1 fruit fly cellular context compared by ENCODE assay signal in genomic region chrX:1873515-1874126, dm6.
A peak's percentile ranks its signal among the peaks of the same experiment; 100 is the strongest.
TF ChIP-seq lines count a peak whose summit lies in the region.

TSS of gene Pgam5 (minus strand) at chrX:1873565.
TSS of gene Vps26 (plus strand) at chrX:1873853.

TF ChIP-seq in whole organism, embryonic, 481 proteins besides CTCF, POLR2A, EP300 and RAD21 (continued from another document):
- no peak for TF ChIP-seq CG10366 (GFP tag; IDR thresholded peaks at IDR 0.05; lab: Robert Waterston, UW)
- peak; percentile 76 for TF ChIP-seq MESR4 (GFP tag; optimal IDR thresholded peaks at IDR 0.05; lab: Kevin White, UChicago)
- peak; percentile 71 for TF ChIP-seq gsb-n (tag; optimal IDR thresholded peaks at IDR 0.05; lab: Kevin White, UChicago)
- no peak for TF ChIP-seq btn (GFP tag; optimal IDR thresholded peaks at IDR 0.05; lab: Kevin White, UChicago)
- TF ChIP-seq nmo (GFP tag; optimal IDR thresholded peaks at IDR 0.05; lab: Kevin White, UChicago): peak; percentile 47
- no peak for TF ChIP-seq CG15696 (tag; optimal IDR thresholded peaks at IDR 0.05; lab: Kevin White, UChicago)
- peak; percentile 95 for TF ChIP-seq CG17385 (GFP tag; optimal IDR thresholded peaks at IDR 0.05; lab: Kevin White, UChicago)
- no peak for TF ChIP-seq CG1647 (GFP tag; optimal IDR thresholded peaks at IDR 0.05; lab: Kevin White, UChicago)
- no peak for TF ChIP-seq CG12299 (tag; optimal IDR thresholded peaks at IDR 0.05; lab: Kevin White, UChicago)
- TF ChIP-seq corto (GFP tag; optimal IDR thresholded peaks at IDR 0.05; lab: Kevin White, UChicago): no peak
- TF ChIP-seq Sry-δ (GFP tag; optimal IDR thresholded peaks at IDR 0.05; lab: Kevin White, UChicago): peak; percentile 38
- peak; percentile 19; the same call in 1 of the 2 replicates for TF ChIP-seq E2f2 (GFP tag; IDR thresholded peaks at IDR 0.05; lab: Robert Waterston, UW)
- TF ChIP-seq mam (GFP tag; optimal IDR thresholded peaks at IDR 0.05; lab: Kevin White, UChicago): no peak
- TF ChIP-seq CG14710 (tag; optimal IDR thresholded peaks at IDR 0.05; lab: Kevin White, UChicago): peak; percentile 52
- TF ChIP-seq ci (GFP tag; IDR thresholded peaks at IDR 0.05; lab: Robert Waterston, UW): no peak
- no peak for TF ChIP-seq fd64A (GFP tag; optimal IDR thresholded peaks at IDR 0.05; lab: Kevin White, UChicago)
- peak; percentile 48 for TF ChIP-seq CG4617 (GFP tag; optimal IDR thresholded peaks at IDR 0.05; lab: Kevin White, UChicago; ENCODE audit: borderline replicate concordance)
- TF ChIP-seq seq (GFP tag; IDR thresholded peaks at IDR 0.05; lab: Robert Waterston, UW): no peak
- peak; percentile 72 for TF ChIP-seq YL-1 (GFP tag; optimal IDR thresholded peaks at IDR 0.05; lab: Kevin White, UChicago)
- TF ChIP-seq odd (GFP tag; optimal IDR thresholded peaks at IDR 0.05; lab: Kevin White, UChicago): no peak
- no peak for TF ChIP-seq Dref (GFP tag; IDR thresholded peaks at IDR 0.05; lab: Robert Waterston, UW)
- TF ChIP-seq tap (tag; optimal IDR thresholded peaks at IDR 0.05; lab: Kevin White, UChicago): no peak
- no peak for TF ChIP-seq Aef1 (GFP tag; IDR thresholded peaks at IDR 0.05; lab: Robert Waterston, UW)
- no peak for TF ChIP-seq klu (GFP tag; IDR thresholded peaks at IDR 0.05; lab: Robert Waterston, UW)
- peak; percentile 66 for TF ChIP-seq cg (GFP tag; optimal IDR thresholded peaks at IDR 0.05; lab: Kevin White, UChicago)
- TF ChIP-seq CG4404 (GFP tag; IDR thresholded peaks at IDR 0.05; lab: Robert Waterston, UW): no peak
- no peak for TF ChIP-seq CG2889 (GFP tag; IDR thresholded peaks at IDR 0.05; lab: Robert Waterston, UW)
- TF ChIP-seq CG4282 (GFP tag; optimal IDR thresholded peaks at IDR 0.05; lab: Kevin White, UChicago): no peak
- TF ChIP-seq Sin3A (optimal IDR thresholded peaks at IDR 0.05; lab: Kevin White, UChicago): peak; percentile 51
- TF ChIP-seq Nf-YC (tag; optimal IDR thresholded peaks at IDR 0.05; lab: Kevin White, UChicago): peak; percentile 12
- peak; percentile 30 for TF ChIP-seq CG2116 (GFP tag; optimal IDR thresholded peaks at IDR 0.05; lab: Kevin White, UChicago)
- TF ChIP-seq bowl (GFP tag; IDR thresholded peaks at IDR 0.05; lab: Robert Waterston, UW): no peak
- peak; percentile 26 for TF ChIP-seq zen (tag; optimal IDR thresholded peaks at IDR 0.05; lab: Kevin White, UChicago)
- TF ChIP-seq CG3838 (GFP tag; optimal IDR thresholded peaks at IDR 0.05; lab: Kevin White, UChicago): no peak
- TF ChIP-seq zen2 (GFP tag; IDR thresholded peaks at IDR 0.05; lab: Robert Waterston, UW; ENCODE audit: partially characterized antibody): no peak
- TF ChIP-seq knrl (GFP tag; IDR thresholded peaks at IDR 0.05; lab: Robert Waterston, UW; ENCODE audit: partially characterized antibody): no peak
- no peak for TF ChIP-seq dysf (GFP tag; IDR thresholded peaks at IDR 0.05; lab: Robert Waterston, UW)
- no peak for TF ChIP-seq CG10959 (GFP tag; IDR thresholded peaks at IDR 0.05; lab: Robert Waterston, UW)
- TF ChIP-seq CG18619 (GFP tag; optimal IDR thresholded peaks at IDR 0.05; lab: Kevin White, UChicago): no peak
- no peak for TF ChIP-seq CG16779 (GFP tag; IDR thresholded peaks at IDR 0.05; lab: Robert Waterston, UW)
- TF ChIP-seq CG18262 (tag; optimal IDR thresholded peaks at IDR 0.05; lab: Kevin White, UChicago): no peak
- TF ChIP-seq CG13296 (GFP tag; optimal IDR thresholded peaks at IDR 0.05; lab: Kevin White, UChicago): no peak
- no peak for TF ChIP-seq CG1529 (GFP tag; optimal IDR thresholded peaks at IDR 0.05; lab: Kevin White, UChicago)
- no peak for TF ChIP-seq esg (GFP tag; conservative IDR thresholded peaks at IDR 0.05; lab: Robert Waterston, UW)
- no peak for TF ChIP-seq ems (GFP tag; optimal IDR thresholded peaks at IDR 0.05; lab: Kevin White, UChicago)
- no peak for TF ChIP-seq gt (GFP tag; IDR thresholded peaks at IDR 0.05; lab: Robert Waterston, UW)
- TF ChIP-seq CG12659 (GFP tag; optimal IDR thresholded peaks at IDR 0.05; lab: Kevin White, UChicago): peak; percentile 47
- peak; percentile 91 for TF ChIP-seq nerfin-1 (tag; optimal IDR thresholded peaks at IDR 0.05; lab: Kevin White, UChicago)
- TF ChIP-seq sens (GFP tag; lab: Kevin White, UChicago): peak; percentile 49
- TF ChIP-seq Dp (GFP tag; optimal IDR thresholded peaks at IDR 0.05; lab: Kevin White, UChicago): peak; percentile 21
- TF ChIP-seq CG4424 (GFP tag; optimal IDR thresholded peaks at IDR 0.05; lab: Kevin White, UChicago): no peak
- TF ChIP-seq CG13624 (GFP tag; optimal IDR thresholded peaks at IDR 0.05; lab: Kevin White, UChicago): peak; percentile 21
- no peak for TF ChIP-seq Max (GFP tag; optimal IDR thresholded peaks at IDR 0.05; lab: Kevin White, UChicago)
- no peak for TF ChIP-seq CG6654 (GFP tag; optimal IDR thresholded peaks at IDR 0.05; lab: Kevin White, UChicago)
- no peak for TF ChIP-seq eve (GFP tag; optimal IDR thresholded peaks at IDR 0.05; lab: Kevin White, UChicago)
- TF ChIP-seq CG15479 (GFP tag; optimal IDR thresholded peaks at IDR 0.05; lab: Kevin White, UChicago): no peak
- TF ChIP-seq CG6254 (GFP tag; optimal IDR thresholded peaks at IDR 0.05; lab: Kevin White, UChicago): no peak
- TF ChIP-seq fd96Cb (tag; optimal IDR thresholded peaks at IDR 0.05; lab: Kevin White, UChicago): no peak
- TF ChIP-seq Doc3 (GFP tag; IDR thresholded peaks at IDR 0.05; lab: Robert Waterston, UW; ENCODE audit: partially characterized antibody): no peak
- TF ChIP-seq CG8089 (GFP tag; optimal IDR thresholded peaks at IDR 0.05; lab: Kevin White, UChicago): no peak
- TF ChIP-seq pum (GFP tag; optimal IDR thresholded peaks at IDR 0.05; lab: Kevin White, UChicago): no peak
- TF ChIP-seq CG30020 (tag; optimal IDR thresholded peaks at IDR 0.05; lab: Kevin White, UChicago): peak; percentile 48
- no peak for TF ChIP-seq zfh1 (GFP tag; IDR thresholded peaks at IDR 0.05; lab: Robert Waterston, UW)
- TF ChIP-seq CG10543 (GFP tag; optimal IDR thresholded peaks at IDR 0.05; lab: Kevin White, UChicago): no peak
- no peak for TF ChIP-seq tio (GFP tag; optimal IDR thresholded peaks at IDR 0.05; lab: Kevin White, UChicago)
- no peak for TF ChIP-seq CG30431 (GFP tag; optimal IDR thresholded peaks at IDR 0.05; lab: Kevin White, UChicago)
- TF ChIP-seq lola (GFP tag; optimal IDR thresholded peaks at IDR 0.05; lab: Kevin White, UChicago): no peak
- no peak for TF ChIP-seq CG2129 (GFP tag; IDR thresholded peaks at IDR 0.05; lab: Robert Waterston, UW; ENCODE audit: partially characterized antibody)
- no peak for TF ChIP-seq en (GFP tag; optimal IDR thresholded peaks at IDR 0.05; lab: Kevin White, UChicago)
- TF ChIP-seq trem (tag; optimal IDR thresholded peaks at IDR 0.05; lab: Kevin White, UChicago): peak; percentile 60
- no peak for TF ChIP-seq Sox102F (GFP tag; optimal IDR thresholded peaks at IDR 0.05; lab: Kevin White, UChicago)
- no peak for TF ChIP-seq CG8765 (GFP tag; IDR thresholded peaks at IDR 0.05; lab: Robert Waterston, UW)
- TF ChIP-seq Bgb (GFP tag; IDR thresholded peaks at IDR 0.05; lab: Robert Waterston, UW; ENCODE audit: partially characterized antibody): no peak
- no peak for TF ChIP-seq CG14050 (GFP tag; IDR thresholded peaks at IDR 0.05; lab: Robert Waterston, UW)
- no peak for TF ChIP-seq Fer2 (tag; optimal IDR thresholded peaks at IDR 0.05; lab: Kevin White, UChicago)
- TF ChIP-seq BEAF-32 (GFP tag; optimal IDR thresholded peaks at IDR 0.05; lab: Kevin White, UChicago): peak; percentile 51
- TF ChIP-seq pfk (GFP tag; optimal IDR thresholded peaks at IDR 0.05; lab: Kevin White, UChicago): no peak
- TF ChIP-seq CG11456 (GFP tag; IDR thresholded peaks at IDR 0.05; lab: Robert Waterston, UW): no peak
- TF ChIP-seq Hr3 (GFP tag; optimal IDR thresholded peaks at IDR 0.05; lab: Kevin White, UChicago): no peak
- no peak for TF ChIP-seq HLHmδ (GFP tag; optimal IDR thresholded peaks at IDR 0.05; lab: Kevin White, UChicago)
- TF ChIP-seq gfzf (GFP tag; optimal IDR thresholded peaks at IDR 0.05; lab: Kevin White, UChicago): peak; percentile 67
- no peak for TF ChIP-seq CG3995 (GFP tag; optimal IDR thresholded peaks at IDR 0.05; lab: Kevin White, UChicago)
- no peak for TF ChIP-seq CG12942 (GFP tag; optimal IDR thresholded peaks at IDR 0.05; lab: Kevin White, UChicago)
- peak; percentile 73 for TF ChIP-seq Med (GFP tag; lab: Kevin White, UChicago)
- no peak for TF ChIP-seq CG6765 (GFP tag; optimal IDR thresholded peaks at IDR 0.05; lab: Kevin White, UChicago)
- peak; percentile 83 for TF ChIP-seq Elba2 (GFP tag; optimal IDR thresholded peaks at IDR 0.05; lab: Kevin White, UChicago)
- peak; percentile 15 for TF ChIP-seq hkb (optimal IDR thresholded peaks at IDR 0.05; lab: Kevin White, UChicago)
- no peak for TF ChIP-seq hkb (GFP tag; IDR thresholded peaks at IDR 0.05; lab: Robert Waterston, UW)
- 0 out of 2 replicates have a peak, but pooled peaks have one; percentile 28 for TF ChIP-seq CG32772 (GFP tag; IDR thresholded peaks at IDR 0.05; lab: Robert Waterston, UW)
- TF ChIP-seq stwl (tag; optimal IDR thresholded peaks at IDR 0.05; lab: Kevin White, UChicago): peak; percentile 23
